Fruit fly (Drosophila melanogaster) whole organism, prepupa: ENCODE measurements around the gene CG33090.

ENCODE experiments used
- Blimp-1 ChIP-seq: fragments of 200-800 bp; sonication (Bioruptor generic); optimal IDR thresholded peaks from 3 replicates; lab custom pipeline; 2017; ENCODE audit warnings: missing biosample characterization, missing genetic modification characterization, mild to moderate bottlenecking, moderate library complexity, missing genetic modification reagents
- CG11762 ChIP-seq: fragments of 200-800 bp; sonication (Bioruptor generic); optimal IDR thresholded peaks from 3 replicates; lab custom pipeline; 2016; ENCODE audit warnings: missing biosample characterization, missing genetic modification characterization; ENCODE audit not compliant: insufficient read depth
- CG15336 ChIP-seq: fragments of 200-800 bp; sonication (Bioruptor generic); IDR thresholded peaks from 2 replicates; pipeline ENCODE4 v1.3.6; 2022; ENCODE audit warnings: missing biosample characterization, missing genetic modification characterization
- CG3032 ChIP-seq: fragments of 200-800 bp; optimal IDR thresholded peaks from 2 replicates; lab custom pipeline; 2019; ENCODE audit warnings: missing biosample characterization, mild to moderate bottlenecking, missing genetic modification characterization, moderate library complexity
- CG34406 ChIP-seq: fragments of 200-800 bp; sonication (Bioruptor generic); optimal IDR thresholded peaks from 3 replicates; lab custom pipeline; 2016; ENCODE audit warnings: missing biosample characterization, missing genetic modification characterization
- Met ChIP-seq: fragments of 200-800 bp; sonication (Bioruptor generic); optimal IDR thresholded peaks from 3 replicates; lab custom pipeline; 2016; ENCODE audit warnings: missing biosample characterization, missing genetic modification characterization
- dsx ChIP-seq: fragments of 200-800 bp; optimal IDR thresholded peaks from 3 replicates; lab custom pipeline; 2019; ENCODE audit warnings: missing biosample characterization, mild to moderate bottlenecking, missing genetic modification characterization, moderate library complexity; ENCODE audit not compliant: poor library complexity, severe bottlenecking
- ss ChIP-seq, 2 experiments: fragments of 200-800 bp; sonication (Bioruptor generic); optimal IDR thresholded peaks; 2 replicates in 1 of 2; 3 replicates in 1 of 2; lab custom pipeline; 2017 to 2018; ENCODE audit warnings: mild to moderate bottlenecking in 2 of 2, missing biosample characterization in 2 of 2, missing genetic modification characterization in 2 of 2, moderate library complexity in 1 of 2
- svp ChIP-seq: fragments of 200-800 bp; sonication (Bioruptor generic); peaks from one replicate; lab custom pipeline; 2016; ENCODE audit warnings: missing biosample characterization, missing genetic modification characterization

- TF ChIP-seq ss (GFP tag; optimal IDR thresholded peaks at IDR 0.05; lab: Kevin White, UChicago), result no peak
- TF ChIP-seq Met, result no peak
- no peak for TF ChIP-seq CG3032 (tag; lab: Kevin White, UChicago)
- TF ChIP-seq CG34406 (GFP tag; lab: Kevin White, UChicago), result peak; percentile 5
- no peak for TF ChIP-seq Blimp-1 (GFP tag; lab: Kevin White, UChicago)
- no peak for TF ChIP-seq svp (GFP tag; lab: Kevin White, UChicago)
- TF ChIP-seq CG11762 (GFP tag; lab: Kevin White, UChicago), result no peak
- TF ChIP-seq CG15336, result no peak
- no peak for TF ChIP-seq dsx (GFP tag; lab: Kevin White, UChicago)
These were observed 38.3 kb downstream of the CG33090 start for dm6 chr2L:14372254-14372717.
